Worm (Caenorhabditis elegans) whole organism, late embryonic: ENCODE results near the gene F14H8.5.

Experiments used
- C38D4.7 ChIP-seq: fragments of 200-800 bp; sonication (Bioruptor generic); optimal IDR thresholded peaks from 2 replicates; lab custom pipeline; 2018; ENCODE audit warnings: mild to moderate bottlenecking, missing genetic modification characterization, moderate library complexity, missing compliant biosample characterization
- ceh-48 ChIP-seq: sonication (generic microtip); optimal IDR thresholded peaks from 2 replicates; lab custom pipeline; 2016; ENCODE audit warnings: missing genetic modification characterization, inconsistent platforms, missing compliant biosample characterization
- dve-1 ChIP-seq: sonication (generic microtip); optimal IDR thresholded peaks from 2 replicates; lab custom pipeline; 2017; ENCODE audit warnings: antibody characterized with exemption, mild to moderate bottlenecking, missing genetic modification characterization, missing compliant biosample characterization
- elt-2 ChIP-seq: sonication (generic microtip); optimal IDR thresholded peaks from 2 replicates; lab custom pipeline; 2016; ENCODE audit warnings: missing genetic modification reagents, missing genetic modification characterization, missing compliant biosample characterization
- fkh-10 ChIP-seq: fragments of 150-350 bp; optimal IDR thresholded peaks from 2 replicates; lab custom pipeline; 2014; ENCODE audit warnings: missing biosample characterization, missing genetic modification reagents, missing genetic modification characterization
- gmeb-2 ChIP-seq: sonication (generic microtip); optimal IDR thresholded peaks from 2 replicates; lab custom pipeline; 2016; ENCODE audit warnings: missing genetic modification characterization, inconsistent platforms, missing compliant biosample characterization
- hlh-30 ChIP-seq: sonication (generic microtip); optimal IDR thresholded peaks from 2 replicates; lab custom pipeline; 2017; ENCODE audit warnings: antibody characterized with exemption, missing genetic modification characterization, missing compliant biosample characterization; ENCODE audit not compliant: insufficient read depth
- hlh-6 ChIP-seq: sonication (generic microtip); optimal IDR thresholded peaks from 2 replicates; lab custom pipeline; 2016; ENCODE audit warnings: missing genotype, missing genetic modification characterization, missing compliant biosample characterization
- hlh-8 ChIP-seq: sonication (generic microtip); optimal IDR thresholded peaks from 2 replicates; lab custom pipeline; 2016; ENCODE audit warnings: missing genotype, missing genetic modification characterization, missing compliant biosample characterization
- pag-3 ChIP-seq: sonication (generic microtip); optimal IDR thresholded peaks from 2 replicates; lab custom pipeline; 2016; ENCODE audit warnings: missing compliant biosample characterization, missing genetic modification characterization, borderline replicate concordance
- pha-2 ChIP-seq: sonication (generic microtip); optimal IDR thresholded peaks from 2 replicates; lab custom pipeline; 2017; ENCODE audit warnings: mild to moderate bottlenecking, missing genetic modification characterization, missing compliant biosample characterization
- pqm-1 ChIP-seq: sonication (generic microtip); optimal IDR thresholded peaks from 2 replicates; lab custom pipeline; 2016; ENCODE audit warnings: missing genetic modification characterization, missing compliant biosample characterization
- sox-4 ChIP-seq: sonication (generic microtip); optimal IDR thresholded peaks from 2 replicates; lab custom pipeline; 2017; ENCODE audit warnings: mild to moderate bottlenecking, missing genetic modification characterization, inconsistent platforms, missing compliant biosample characterization
- unc-86 ChIP-seq: sonication (generic microtip); optimal IDR thresholded peaks from 2 replicates; lab custom pipeline; 2016; ENCODE audit warnings: missing genetic modification characterization, missing compliant biosample characterization

DNA sequence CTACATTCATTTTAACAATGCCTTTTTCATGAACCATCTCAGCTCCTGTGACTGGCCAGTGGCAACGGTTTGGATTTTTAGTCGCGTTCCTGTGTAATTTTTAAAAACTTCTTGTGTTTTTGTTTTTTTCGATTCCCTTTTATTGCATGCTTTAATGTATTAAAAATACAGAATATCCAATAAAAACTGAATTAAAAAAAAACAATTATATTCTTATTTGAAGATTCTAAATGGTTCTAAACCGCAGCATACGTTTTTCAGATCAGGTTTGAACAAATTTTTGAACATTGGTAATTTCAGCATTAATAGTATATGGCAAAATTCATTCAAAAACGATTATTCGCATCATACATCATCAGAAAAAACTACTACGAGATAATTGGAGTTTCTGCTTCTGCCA lies 47.5 kb downstream of the F14H8.5 start, which contains the start of gene dnj-3:
- no peak for TF ChIP-seq gmeb-2 (tag; lab: Kevin White, UChicago)
- no peak for TF ChIP-seq hlh-30 (tag; lab: Kevin White, UChicago)
- no peak for TF ChIP-seq unc-86 (tag; lab: Kevin White, UChicago)
- no peak for TF ChIP-seq fkh-10 (GFP tag; lab: Kevin White, UChicago)
- no peak for TF ChIP-seq pag-3
- TF ChIP-seq hlh-8, result no peak
- no peak for TF ChIP-seq hlh-6 (tag; lab: Kevin White, UChicago)
- no peak for TF ChIP-seq pqm-1 (tag; lab: Kevin White, UChicago)
- no peak for TF ChIP-seq elt-2 (tag; lab: Kevin White, UChicago)
- TF ChIP-seq sox-4 (tag; lab: Kevin White, UChicago), result no peak
- TF ChIP-seq C38D4.7, result no peak
- TF ChIP-seq pha-2, result no peak
- TF ChIP-seq ceh-48 (tag; lab: Kevin White, UChicago), result no peak
- no peak for TF ChIP-seq dve-1 (tag; lab: Kevin White, UChicago)
